Fruit fly (Drosophila melanogaster): ENCODE results near the gene ND-B18.

The ND-B18 gene

dm6 chrX:15078394-15078793 lies 14.9 kb downstream of the ND-B18 start:
- no peak for TF ChIP-seq Mio (GFP tag; optimal IDR thresholded peaks at IDR 0.05)
- no peak for TF ChIP-seq sage (GFP tag; optimal IDR thresholded peaks at IDR 0.05)
- no peak for TF ChIP-seq Myc (optimal IDR thresholded peaks at IDR 0.05)
- no peak for TF ChIP-seq Dfd (GFP tag; optimal IDR thresholded peaks at IDR 0.05)
- TF ChIP-seq rgr (GFP tag; optimal IDR thresholded peaks at IDR 0.05), result no peak
- TF ChIP-seq h (GFP tag; optimal IDR thresholded peaks at IDR 0.05), result no peak
- TF ChIP-seq CG32264 (GFP tag; optimal IDR thresholded peaks at IDR 0.05), result no peak
- TF ChIP-seq dsf (GFP tag; optimal IDR thresholded peaks at IDR 0.05; ENCODE audit: borderline replicate concordance), result no peak

dm6 chrX:15079163-15079809 lies 15.8 kb downstream of the ND-B18 start:
- TF ChIP-seq Hnf4 (GFP tag; optimal IDR thresholded peaks at IDR 0.05) (peak; percentile 48), Sp1 (GFP tag; optimal IDR thresholded peaks at IDR 0.05) (peak; percentile 6), Rel (GFP tag; optimal IDR thresholded peaks at IDR 0.05) (no peak), Rel (tag; optimal IDR thresholded peaks at IDR 0.05) (peak; percentile 49), fru (GFP tag; optimal IDR thresholded peaks at IDR 0.05) (no peak)

dm6 chrX:15079945-15080344 lies 16.4 kb downstream of the ND-B18 start:
- TF ChIP-seq Hnf4 (GFP tag; optimal IDR thresholded peaks at IDR 0.05), result peak; percentile 45
- TF ChIP-seq OdsH (GFP tag; optimal IDR thresholded peaks at IDR 0.05), result no peak

dm6 chrX:15080780-15081402 lies 17.4 kb downstream of the ND-B18 start, which contains the start of gene CG33177:
TSS of gene CG33177 (plus strand) at chrX:15081367.
- TF ChIP-seq CG9705 (GFP tag; optimal IDR thresholded peaks at IDR 0.05), result peak; percentile 20
- no peak for TF ChIP-seq br (GFP tag; optimal IDR thresholded peaks at IDR 0.05)
- no peak for TF ChIP-seq N (GFP tag; optimal IDR thresholded peaks at IDR 0.05)
- TF ChIP-seq Hnf4 (GFP tag; optimal IDR thresholded peaks at IDR 0.05), result peak; percentile 36
- TF ChIP-seq pan (optimal IDR thresholded peaks at IDR 0.05), result no peak
- TF ChIP-seq OdsH (GFP tag; optimal IDR thresholded peaks at IDR 0.05), result no peak
- no peak for TF ChIP-seq Hr83 (GFP tag; optimal IDR thresholded peaks at IDR 0.05; ENCODE audit: poor library complexity, severe bottlenecking)
- TF ChIP-seq CrebA (GFP tag; optimal IDR thresholded peaks at IDR 0.05; ENCODE audit: borderline replicate concordance), result no peak
- no peak for TF ChIP-seq Dfd (GFP tag; optimal IDR thresholded peaks at IDR 0.05)
- TF ChIP-seq brk (GFP tag; optimal IDR thresholded peaks at IDR 0.05), result no peak
- TF ChIP-seq usp (GFP tag; optimal IDR thresholded peaks at IDR 0.05), result no peak
- TF ChIP-seq Vsx2 (GFP tag; optimal IDR thresholded peaks at IDR 0.05; ENCODE audit: partially characterized antibody), result no peak
- TF ChIP-seq sage (GFP tag; optimal IDR thresholded peaks at IDR 0.05), result no peak
- TF ChIP-seq rgr (GFP tag; optimal IDR thresholded peaks at IDR 0.05), result peak; percentile 3
- peak; percentile 35 for TF ChIP-seq tai (GFP tag; optimal IDR thresholded peaks at IDR 0.05)
- TF ChIP-seq Sp1 (GFP tag; optimal IDR thresholded peaks at IDR 0.05), result no peak
- TF ChIP-seq Abd-B (GFP tag; optimal IDR thresholded peaks at IDR 0.05), result no peak
- no peak for TF ChIP-seq lola (GFP tag; optimal IDR thresholded peaks at IDR 0.05)
- no peak for TF ChIP-seq psq (GFP tag; optimal IDR thresholded peaks at IDR 0.05)
- TF ChIP-seq sv (GFP tag; optimal IDR thresholded peaks at IDR 0.05), result no peak
- no peak for TF ChIP-seq woc (GFP tag; optimal IDR thresholded peaks at IDR 0.05)
- TF ChIP-seq ey (GFP tag; optimal IDR thresholded peaks at IDR 0.05), result no peak
- TF ChIP-seq GATAd (GFP tag; optimal IDR thresholded peaks at IDR 0.05), result no peak
- no peak for TF ChIP-seq Dif (GFP tag; optimal IDR thresholded peaks at IDR 0.05; ENCODE audit: partially characterized antibody)
- no peak for TF ChIP-seq dsf (GFP tag; optimal IDR thresholded peaks at IDR 0.05; ENCODE audit: borderline replicate concordance)
- TF ChIP-seq dl (GFP tag; optimal IDR thresholded peaks at IDR 0.05; ENCODE audit: insufficient read depth in 1 of 2, partially characterized antibody in 2 of 2), result no peak
- no peak for TF ChIP-seq Mio (GFP tag; optimal IDR thresholded peaks at IDR 0.05)
- TF ChIP-seq CG32264 (GFP tag; optimal IDR thresholded peaks at IDR 0.05), result no peak
- no peak for TF ChIP-seq jim (GFP tag; optimal IDR thresholded peaks at IDR 0.05)
- TF ChIP-seq Myc (optimal IDR thresholded peaks at IDR 0.05), result no peak
- TF ChIP-seq fru (GFP tag; optimal IDR thresholded peaks at IDR 0.05), result peak; percentile 39
- TF ChIP-seq foxo (GFP tag; optimal IDR thresholded peaks at IDR 0.05), result peak in 1 of 2 experiments; percentile 38
- TF ChIP-seq Jra (GFP tag; optimal IDR thresholded peaks at IDR 0.05), result no peak
- no peak for TF ChIP-seq dmrt93B (GFP tag; optimal IDR thresholded peaks at IDR 0.05)
- no peak for TF ChIP-seq Hr78 (GFP tag; optimal IDR thresholded peaks at IDR 0.05)
- no peak for TF ChIP-seq Rel (GFP tag; optimal IDR thresholded peaks at IDR 0.05)
- no peak for TF ChIP-seq Rel (tag; optimal IDR thresholded peaks at IDR 0.05)
- peak; percentile 16 for TF ChIP-seq HLH106 (tag; optimal IDR thresholded peaks at IDR 0.05)
- TF ChIP-seq h (GFP tag; optimal IDR thresholded peaks at IDR 0.05), result peak; percentile 7

All from whole organism, wandering third instar larva.